Fruit fly (Drosophila melanogaster): ENCODE data around the gene Keap1.

Gene Keap1

dm6 chr3R:17065018-17065784, 14.5 kb downstream of the Keap1 start (continued):
- no peak for TF ChIP-seq CG6791 (GFP tag; IDR thresholded peaks at IDR 0.05; ENCODE audit: partially characterized antibody)
- TF ChIP-seq Taf1 (GFP tag; IDR thresholded peaks at IDR 0.05): peak; percentile 65; the same call in 1 of the 2 replicates
- peak; percentile 98 for TF ChIP-seq chinmo (GFP tag; IDR thresholded peaks at IDR 0.05; ENCODE audit: partially characterized antibody)
- TF ChIP-seq crc (GFP tag; optimal IDR thresholded peaks at IDR 0.05): peak; percentile 84
- peak; percentile 96 for TF ChIP-seq az2 (GFP tag; optimal IDR thresholded peaks at IDR 0.05)
- TF ChIP-seq CG4854 (GFP tag; optimal IDR thresholded peaks at IDR 0.05): peak; percentile 89
- peak; percentile 90 for TF ChIP-seq CG9437 (GFP tag; optimal IDR thresholded peaks at IDR 0.05)
- TF ChIP-seq CG13123 (GFP tag; optimal IDR thresholded peaks at IDR 0.05): peak; percentile 80
- peak; percentile 95 for TF ChIP-seq Oli (tag; optimal IDR thresholded peaks at IDR 0.05)
- TF ChIP-seq CG6813 (GFP tag; optimal IDR thresholded peaks at IDR 0.05): peak; percentile 90
- peak; percentile 79 for TF ChIP-seq CG9609 (GFP tag; optimal IDR thresholded peaks at IDR 0.05)
- TF ChIP-seq CG32767 (GFP tag; IDR thresholded peaks at IDR 0.05): peak; percentile 81
- TF ChIP-seq klu (GFP tag; IDR thresholded peaks at IDR 0.05): peak; percentile 79
- TF ChIP-seq CG10959 (GFP tag; IDR thresholded peaks at IDR 0.05): peak; percentile 69
- TF ChIP-seq trem (tag; optimal IDR thresholded peaks at IDR 0.05): peak; percentile 91
- peak; percentile 84 for TF ChIP-seq ERR (GFP tag; optimal IDR thresholded peaks at IDR 0.05)
- peak; percentile 84 for TF ChIP-seq CG12236 (GFP tag; optimal IDR thresholded peaks at IDR 0.05)
- peak; percentile 60 for TF ChIP-seq ab (GFP tag; optimal IDR thresholded peaks at IDR 0.05)
- peak; percentile 92 for TF ChIP-seq CG11695 (GFP tag; IDR thresholded peaks at IDR 0.05)
- TF ChIP-seq sug (tag; optimal IDR thresholded peaks at IDR 0.05): peak; percentile 78
- peak; percentile 83 for TF ChIP-seq CG10431 (GFP tag; optimal IDR thresholded peaks at IDR 0.05)
- peak; percentile 95 for TF ChIP-seq CG12659 (GFP tag; optimal IDR thresholded peaks at IDR 0.05)
- TF ChIP-seq D19A (tag; optimal IDR thresholded peaks at IDR 0.05): peak; percentile 91
- TF ChIP-seq pb (GFP tag; optimal IDR thresholded peaks at IDR 0.05): peak; percentile 72
- no peak for TF ChIP-seq sc (optimal IDR thresholded peaks at IDR 0.05)
- peak; percentile 85 for TF ChIP-seq sc (GFP tag; optimal IDR thresholded peaks at IDR 0.05)
- TF ChIP-seq Kr (GFP tag; optimal IDR thresholded peaks at IDR 0.05): no peak
- peak; percentile 74 for TF ChIP-seq CG33213 (GFP tag; optimal IDR thresholded peaks at IDR 0.05)
- peak; percentile 89 for TF ChIP-seq ems (GFP tag; optimal IDR thresholded peaks at IDR 0.05)
- TF ChIP-seq luna (GFP tag; optimal IDR thresholded peaks at IDR 0.05): peak; percentile 83
- TF ChIP-seq Atf-2 (GFP tag; optimal IDR thresholded peaks at IDR 0.05): peak; percentile 86
- TF ChIP-seq Asciz (GFP tag; optimal IDR thresholded peaks at IDR 0.05): peak; percentile 95
- peak; percentile 78 for TF ChIP-seq CG6654 (GFP tag; optimal IDR thresholded peaks at IDR 0.05)
- peak; percentile 78 for TF ChIP-seq CG14667 (GFP tag; IDR thresholded peaks at IDR 0.05)
- TF ChIP-seq CG4707 (GFP tag; optimal IDR thresholded peaks at IDR 0.05): peak; percentile 72
- no peak for TF ChIP-seq Hr39 (optimal IDR thresholded peaks at IDR 0.05)
- peak; percentile 85 for TF ChIP-seq Vsx1 (GFP tag; optimal IDR thresholded peaks at IDR 0.05)
- peak; percentile 83 to 92 for TF ChIP-seq Pdp1 (GFP tag; optimal IDR thresholded peaks at IDR 0.05)
- no peak for TF ChIP-seq Dp (GFP tag; optimal IDR thresholded peaks at IDR 0.05)
- TF ChIP-seq mam (GFP tag; optimal IDR thresholded peaks at IDR 0.05): peak; percentile 91
- peak; percentile 90 for TF ChIP-seq CG1647 (GFP tag; optimal IDR thresholded peaks at IDR 0.05)
- TF ChIP-seq CG13287 (GFP tag; IDR thresholded peaks at IDR 0.05; ENCODE audit: partially characterized antibody): 0 out of 2 replicates have a peak, but pooled peaks have one; percentile 34
- peak; percentile 93 for TF ChIP-seq bcd (GFP tag; optimal IDR thresholded peaks at IDR 0.05)
- TF ChIP-seq slp2 (GFP tag; optimal IDR thresholded peaks at IDR 0.05): peak; percentile 82
- peak; percentile 92 for TF ChIP-seq chif (GFP tag; optimal IDR thresholded peaks at IDR 0.05)
- TF ChIP-seq sd (tag; optimal IDR thresholded peaks at IDR 0.05): peak; percentile 73
- TF ChIP-seq inv (GFP tag; IDR thresholded peaks at IDR 0.05; ENCODE audit: partially characterized antibody): no peak
- TF ChIP-seq ftz-f1 (GFP tag; optimal IDR thresholded peaks at IDR 0.05): peak; percentile 38
- TF ChIP-seq psq (GFP tag; optimal IDR thresholded peaks at IDR 0.05): peak; percentile 79

Measured in whole organism, embryonic.